Worm (Caenorhabditis elegans): Measurements from ENCODE around the gene msi-1.

The msi-1 gene

ce11 chrIII:3915705-3916104 is 60.5 kb downstream of the msi-1 start (continued):
- no peak for TF ChIP-seq fkh-4 (tag; optimal IDR thresholded peaks at IDR 0.05; ENCODE audit: borderline replicate concordance)

- TF ChIP-seq lin-14 (GFP tag; optimal IDR thresholded peaks at IDR 0.05) (peak; percentile 47), pag-3 (tag; optimal IDR thresholded peaks at IDR 0.05; ENCODE audit: borderline replicate concordance, insufficient read depth) (peak; percentile 64), blmp-1 (tag; optimal IDR thresholded peaks at IDR 0.05) (no peak), rnt-1 (tag; optimal IDR thresholded peaks at IDR 0.05) (peak; percentile 60), nhr-71 (tag; optimal IDR thresholded peaks at IDR 0.05) (peak; percentile 37), ztf-4 (tag; optimal IDR thresholded peaks at IDR 0.05) (no peak), aha-1 (tag; optimal IDR thresholded peaks at IDR 0.05) (no peak), nhr-20 (tag; optimal IDR thresholded peaks at IDR 0.05) (peak; percentile 31), nhr-77 (tag; optimal IDR thresholded peaks at IDR 0.05) (no peak), lsy-2 (tag; optimal IDR thresholded peaks at IDR 0.05) (peak in 1 of 2 experiments; percentile 21), nhr-19 (GFP tag; conservative IDR thresholded peaks at IDR 0.05) (peak; percentile 18; the same call in 1 of the 2 replicates), hlh-4 (tag; optimal IDR thresholded peaks at IDR 0.05) (no peak)
Measured at ce11 chrIII:3914836-3915235, 61.4 kb downstream of the msi-1 start.

All from whole organism, L1 larva.